Worm (Caenorhabditis elegans): ENCODE data around the gene osm-1.

The osm-1 gene

ce11 chrX:16560895-16561294 lies 20.4 kb downstream of the osm-1 start:
- TF ChIP-seq pax-1 (tag; optimal IDR thresholded peaks at IDR 0.05) (no peak), unc-86 (tag; optimal IDR thresholded peaks at IDR 0.05) (no peak), ceh-45 (GFP tag; IDR thresholded peaks at IDR 0.05) (no peak), hlh-6 (tag; optimal IDR thresholded peaks at IDR 0.05) (no peak), npax-4 (tag; optimal IDR thresholded peaks at IDR 0.05) (no peak), madf-2 (tag; optimal IDR thresholded peaks at IDR 0.05) (no peak), elt-2 (tag; optimal IDR thresholded peaks at IDR 0.05) (no peak), ceh-22 (tag; optimal IDR thresholded peaks at IDR 0.05) (no peak), hlh-13 (GFP tag; optimal IDR thresholded peaks at IDR 0.05) (no peak), dmd-4 (tag; optimal IDR thresholded peaks at IDR 0.05; ENCODE audit: borderline replicate concordance) (no peak), hlh-15 (tag; optimal IDR thresholded peaks at IDR 0.05) (no peak), ceh-48 (tag; optimal IDR thresholded peaks at IDR 0.05) (no peak), ref-2 (tag; optimal IDR thresholded peaks at IDR 0.05) (no peak), eyg-1 (tag; optimal IDR thresholded peaks at IDR 0.05) (no peak), ceh-31 (tag; optimal IDR thresholded peaks at IDR 0.05) (no peak)

ce11 chrX:16564515-16565285 lies 24.2 kb downstream of the osm-1 start:
- no peak for TF ChIP-seq unc-3 (GFP tag; conservative IDR thresholded peaks at IDR 0.05)
- TF ChIP-seq unc-3 (tag; optimal IDR thresholded peaks at IDR 0.05) = no peak
- TF ChIP-seq ceh-30 (tag; optimal IDR thresholded peaks at IDR 0.05) = no peak
- no peak for TF ChIP-seq lim-6 (tag; optimal IDR thresholded peaks at IDR 0.05)
- TF ChIP-seq madf-2 (tag; optimal IDR thresholded peaks at IDR 0.05) = no peak
- no peak for TF ChIP-seq tbx-2 (tag; optimal IDR thresholded peaks at IDR 0.05)
- no peak for TF ChIP-seq T23F11.4 (GFP tag; optimal IDR thresholded peaks at IDR 0.05)
- TF ChIP-seq fkh-10 (GFP tag; optimal IDR thresholded peaks at IDR 0.05) = no peak
- no peak for TF ChIP-seq ref-2 (tag; optimal IDR thresholded peaks at IDR 0.05)
- TF ChIP-seq hlh-8 (tag; optimal IDR thresholded peaks at IDR 0.05) = no peak
- TF ChIP-seq syd-9 (tag; optimal IDR thresholded peaks at IDR 0.05) = no peak

ce11 chrX:16565781-16566180 lies 25.3 kb downstream of the osm-1 start:
- TF ChIP-seq nhr-232 (tag; optimal IDR thresholded peaks at IDR 0.05) = no peak
- TF ChIP-seq hlh-8 (tag; optimal IDR thresholded peaks at IDR 0.05) = no peak
- TF ChIP-seq ceh-45 (GFP tag; IDR thresholded peaks at IDR 0.05) = no peak
- no peak for TF ChIP-seq hlh-15 (tag; optimal IDR thresholded peaks at IDR 0.05)
- TF ChIP-seq sdc-2 (tag; optimal IDR thresholded peaks at IDR 0.05) = no peak
- no peak for TF ChIP-seq syd-9 (tag; optimal IDR thresholded peaks at IDR 0.05)
- TF ChIP-seq lim-6 (tag; optimal IDR thresholded peaks at IDR 0.05) = no peak
- TF ChIP-seq npax-4 (tag; optimal IDR thresholded peaks at IDR 0.05) = no peak
- TF ChIP-seq nfya-1 (tag; optimal IDR thresholded peaks at IDR 0.05) = no peak
- no peak for TF ChIP-seq pha-4 (tag; optimal IDR thresholded peaks at IDR 0.05)
- TF ChIP-seq pat-9 (tag; optimal IDR thresholded peaks at IDR 0.05) = no peak
- no peak for TF ChIP-seq pag-3 (tag; optimal IDR thresholded peaks at IDR 0.05; ENCODE audit: borderline replicate concordance)

- TF ChIP-seq sox-4 (tag; optimal IDR thresholded peaks at IDR 0.05) (no peak), ztf-16 (tag; optimal IDR thresholded peaks at IDR 0.05) (no peak), hlh-13 (GFP tag; optimal IDR thresholded peaks at IDR 0.05) (no peak), lim-6 (tag; optimal IDR thresholded peaks at IDR 0.05) (no peak), elt-2 (tag; optimal IDR thresholded peaks at IDR 0.05) (no peak), K09A11.1 (tag; optimal IDR thresholded peaks at IDR 0.05; ENCODE audit: insufficient read depth) (no peak), npax-4 (tag; optimal IDR thresholded peaks at IDR 0.05) (no peak)
Measured at ce11 chrX:16566358-16566757, 25.9 kb downstream of the osm-1 start.

- no peak for TF ChIP-seq unc-86 (tag; optimal IDR thresholded peaks at IDR 0.05)
- no peak for TF ChIP-seq ceh-34 (tag; optimal IDR thresholded peaks at IDR 0.05)
- no peak for TF ChIP-seq fax-1 (tag; optimal IDR thresholded peaks at IDR 0.05)
- TF ChIP-seq sox-4 (tag; optimal IDR thresholded peaks at IDR 0.05) = no peak
- TF ChIP-seq hlh-6 (tag; optimal IDR thresholded peaks at IDR 0.05) = no peak
- no peak for TF ChIP-seq pha-2 (tag; optimal IDR thresholded peaks at IDR 0.05)
- no peak for TF ChIP-seq rnt-1 (tag; optimal IDR thresholded peaks at IDR 0.05)
- no peak for TF ChIP-seq Y22D7AL.16 (tag; optimal IDR thresholded peaks at IDR 0.05)
- TF ChIP-seq pqm-1 (tag; optimal IDR thresholded peaks at IDR 0.05) = no peak
- TF ChIP-seq tbx-2 (tag; optimal IDR thresholded peaks at IDR 0.05) = no peak
- no peak for TF ChIP-seq odd-2 (tag; optimal IDR thresholded peaks at IDR 0.05)
- no peak for TF ChIP-seq elt-4 (tag; optimal IDR thresholded peaks at IDR 0.05)
- no peak for TF ChIP-seq madf-2 (tag; optimal IDR thresholded peaks at IDR 0.05)
- no peak for TF ChIP-seq sox-2 (GFP tag; IDR thresholded peaks at IDR 0.05)
- no peak for TF ChIP-seq lim-6 (tag; optimal IDR thresholded peaks at IDR 0.05)
- TF ChIP-seq ceh-18 (tag; optimal IDR thresholded peaks at IDR 0.05) = no peak
- no peak for TF ChIP-seq pros-1 (tag; optimal IDR thresholded peaks at IDR 0.05)
- TF ChIP-seq pax-1 (tag; optimal IDR thresholded peaks at IDR 0.05) = no peak
Measured at ce11 chrX:16571877-16572276, 31.4 kb downstream of the osm-1 start.

All from whole organism, late embryonic.